Worm (Caenorhabditis elegans) whole organism, L1 larva: ENCODE data around the gene F35F10.14.

Experiments
- C04F5.9 ChIP-seq: sonication (generic microtip); optimal IDR thresholded peaks from 2 replicates; lab custom pipeline; 2016; ENCODE audit warnings: missing genetic modification characterization, missing compliant biosample characterization
- C16A3.4 ChIP-seq: fragments of 150-350 bp; optimal IDR thresholded peaks from 2 replicates; lab custom pipeline; 2014; ENCODE audit warnings: missing biosample characterization, missing genetic modification characterization
- C34B4.2 ChIP-seq: sonication (generic microtip); optimal IDR thresholded peaks from 2 replicates; lab custom pipeline; 2017; ENCODE audit warnings: mild to moderate bottlenecking, missing genetic modification characterization, missing compliant biosample characterization
- F16B12.6 ChIP-seq: fragments of 150-350 bp; optimal IDR thresholded peaks from 2 replicates; lab custom pipeline; 2014; ENCODE audit warnings: missing biosample characterization, missing genetic modification characterization
- ama-1 ChIP-seq: fragments of 150-350 bp; optimal IDR thresholded peaks from 2 replicates; lab custom pipeline; 2014
- blmp-1 ChIP-seq: fragments of 150-350 bp; optimal IDR thresholded peaks from 2 replicates; lab custom pipeline; 2014; ENCODE audit warnings: missing biosample characterization, missing genetic modification characterization
- ceh-63 ChIP-seq: fragments of 200-800 bp; sonication (Bioruptor generic); optimal IDR thresholded peaks from 2 replicates; lab custom pipeline; 2018; ENCODE audit warnings: mild to moderate bottlenecking, missing genetic modification characterization, missing compliant biosample characterization
- ceh-88 ChIP-seq: fragments of 200-800 bp; sonication (Bioruptor generic); IDR thresholded peaks from 2 replicates; pipeline ENCODE4 v1.3.6; 2022; ENCODE audit warnings: missing genetic modification characterization, missing compliant biosample characterization
- ceh-90 ChIP-seq: sonication (generic microtip); optimal IDR thresholded peaks from 2 replicates; lab custom pipeline; 2016; ENCODE audit warnings: missing genetic modification characterization, missing compliant biosample characterization
- ces-1 ChIP-seq: fragments of 150-350 bp; optimal IDR thresholded peaks from 2 replicates; lab custom pipeline; 2014; ENCODE audit warnings: missing biosample characterization, missing genetic modification reagents, missing genetic modification characterization
- dsc-1 ChIP-seq: sonication (generic microtip); optimal IDR thresholded peaks from 2 replicates; lab custom pipeline; 2016; ENCODE audit warnings: mild to moderate bottlenecking, missing genetic modification characterization, missing compliant biosample characterization
- efl-1 ChIP-seq, 4 experiments: fragments of 150-350 bp; optimal IDR thresholded peaks in 3 of 4; peaks in 1 of 4; 1 replicate in 1 of 4; 2 replicates in 3 of 4; lab custom pipeline; 2014; ENCODE audit warnings: missing biosample characterization in 2 of 4, missing genetic modification characterization in 2 of 4, missing genetic modification reagents in 2 of 4
- efl-3 ChIP-seq: fragments of 200-800 bp; sonication (Bioruptor generic); optimal IDR thresholded peaks from 2 replicates; lab custom pipeline; 2018; ENCODE audit warnings: mild to moderate bottlenecking, missing genetic modification characterization, missing compliant biosample characterization
- egl-13 ChIP-seq: sonication (generic microtip); optimal IDR thresholded peaks from 2 replicates; lab custom pipeline; 2016; ENCODE audit warnings: missing genotype, missing genetic modification reagents, missing genetic modification characterization, missing compliant biosample characterization
- egl-27 ChIP-seq, 2 experiments: fragments of 150-350 bp in 1 of 2; sonication (generic microtip); optimal IDR thresholded peaks; 3 replicates each; lab custom pipeline; 2017 to 2018; ENCODE audit warnings: missing biosample characterization in 2 of 2, missing genetic modification characterization in 2 of 2, missing genetic modification reagents in 2 of 2
- elt-2 ChIP-seq: sonication (generic microtip); optimal IDR thresholded peaks from 2 replicates; lab custom pipeline; 2016; ENCODE audit warnings: missing genetic modification characterization, mild to moderate bottlenecking, inconsistent platforms, missing compliant biosample characterization, missing genetic modification reagents
- ets-5 ChIP-seq: fragments of 200-800 bp; sonication (Bioruptor generic); IDR thresholded peaks from 2 replicates; pipeline ENCODE4 v1.3.6; 2022; ENCODE audit warnings: missing genetic modification characterization, missing compliant biosample characterization
- irx-1 ChIP-seq: sonication (generic microtip); optimal IDR thresholded peaks from 2 replicates; lab custom pipeline; 2016; ENCODE audit warnings: missing genetic modification characterization, missing compliant biosample characterization
- isw-1 ChIP-seq: fragments of 200-800 bp; sonication (Bioruptor generic); IDR thresholded peaks from 2 replicates; pipeline ENCODE4 v1.3.6; 2022; ENCODE audit warnings: missing genetic modification characterization, missing compliant biosample characterization
- lin-13 ChIP-seq: fragments of 150-350 bp; optimal IDR thresholded peaks from 2 replicates; lab custom pipeline; 2014; ENCODE audit warnings: missing biosample characterization, missing genetic modification reagents, missing genetic modification characterization
- lin-35 ChIP-seq, 2 experiments: fragments of 150-350 bp; optimal IDR thresholded peaks; 2 replicates each; lab custom pipeline; 2014; ENCODE audit warnings: missing biosample characterization in 2 of 2, missing genetic modification characterization in 2 of 2, missing genetic modification reagents in 2 of 2
- lir-3 ChIP-seq: sonication (generic microtip); optimal IDR thresholded peaks from 2 replicates; lab custom pipeline; 2016; ENCODE audit warnings: mild to moderate bottlenecking, missing genetic modification characterization, moderate library complexity, missing compliant biosample characterization; ENCODE audit not compliant: poor library complexity
- mdl-1 ChIP-seq, 2 experiments: fragments of 150-350 bp; optimal IDR thresholded peaks; 2 replicates each; lab custom pipeline; 2014 to 2017; ENCODE audit warnings: missing biosample characterization in 2 of 2, missing genetic modification characterization in 2 of 2, inconsistent platforms in 1 of 2
- mef-2 ChIP-seq: fragments of 150-350 bp; optimal IDR thresholded peaks from 2 replicates; lab custom pipeline; 2014; ENCODE audit warnings: missing biosample characterization, missing genetic modification characterization
- nhr-11 ChIP-seq: fragments of 150-350 bp; optimal IDR thresholded peaks from 2 replicates; lab custom pipeline; 2014; ENCODE audit warnings: missing biosample characterization, missing genetic modification characterization
- nhr-12 ChIP-seq: sonication (generic microtip); optimal IDR thresholded peaks from 2 replicates; lab custom pipeline; 2017; ENCODE audit warnings: missing biosample characterization, missing genetic modification characterization
- nhr-19 ChIP-seq: fragments of 200-800 bp; sonication (Bioruptor generic); conservative IDR thresholded peaks from 2 replicates; pipeline ENCODE4 v1.3.6; 2022; ENCODE audit warnings: missing genetic modification characterization, missing compliant biosample characterization
- nhr-20 ChIP-seq: sonication (generic microtip); optimal IDR thresholded peaks from 2 replicates; lab custom pipeline; 2016; ENCODE audit warnings: mild to moderate bottlenecking, missing genetic modification characterization, missing compliant biosample characterization
- nhr-237 ChIP-seq: fragments of 150-350 bp; optimal IDR thresholded peaks from 2 replicates; lab custom pipeline; 2014; ENCODE audit warnings: missing biosample characterization, missing genetic modification characterization
- nhr-47 ChIP-seq: sonication (generic microtip); optimal IDR thresholded peaks from 2 replicates; lab custom pipeline; 2016; ENCODE audit warnings: mild to moderate bottlenecking, missing genetic modification characterization, moderate library complexity, missing compliant biosample characterization
- nhr-71 ChIP-seq: sonication (generic microtip); optimal IDR thresholded peaks from 2 replicates; lab custom pipeline; 2016; ENCODE audit warnings: mild to moderate bottlenecking, missing genetic modification characterization, moderate library complexity, missing compliant biosample characterization
- nhr-77 ChIP-seq: fragments of 150-350 bp; optimal IDR thresholded peaks from 2 replicates; lab custom pipeline; 2014; ENCODE audit warnings: missing biosample characterization, missing genetic modification characterization
- nhr-84 ChIP-seq: sonication (generic microtip); optimal IDR thresholded peaks from 2 replicates; lab custom pipeline; 2017; ENCODE audit warnings: missing biosample characterization, missing genetic modification characterization
- pqm-1 ChIP-seq: sonication (generic microtip); optimal IDR thresholded peaks from 3 replicates; lab custom pipeline; 2017; ENCODE audit warnings: missing biosample characterization, missing genetic modification characterization
- rnt-1 ChIP-seq: sonication (generic microtip); optimal IDR thresholded peaks from 2 replicates; lab custom pipeline; 2016; ENCODE audit warnings: mild to moderate bottlenecking, missing genetic modification characterization, moderate library complexity, missing compliant biosample characterization
- snpc-4 ChIP-seq: fragments of 150-350 bp; optimal IDR thresholded peaks from 2 replicates; lab custom pipeline; 2014; ENCODE audit warnings: missing biosample characterization, missing genetic modification characterization
- snu-23 ChIP-seq: sonication (generic microtip); optimal IDR thresholded peaks from 2 replicates; lab custom pipeline; 2016; ENCODE audit warnings: missing genetic modification characterization, missing compliant biosample characterization
- sox-4 ChIP-seq: sonication (generic microtip); optimal IDR thresholded peaks from 2 replicates; lab custom pipeline; 2016; ENCODE audit warnings: missing genetic modification characterization, missing compliant biosample characterization
- sup-37 ChIP-seq: fragments of 200-800 bp; sonication (Bioruptor generic); optimal IDR thresholded peaks from 2 replicates; lab custom pipeline; 2018; ENCODE audit warnings: mild to moderate bottlenecking, missing genetic modification characterization, missing compliant biosample characterization
- tlp-1 ChIP-seq: fragments of 150-350 bp; optimal IDR thresholded peaks from 2 replicates; lab custom pipeline; 2014; ENCODE audit warnings: missing biosample characterization, missing genetic modification characterization
- unc-98 ChIP-seq: fragments of 200-800 bp; sonication (Bioruptor generic); IDR thresholded peaks from 2 replicates; pipeline ENCODE4 v1.3.6; 2022; ENCODE audit warnings: missing genetic modification characterization, missing compliant biosample characterization
- xbp-1 ChIP-seq: sonication (generic microtip); optimal IDR thresholded peaks from 2 replicates; lab custom pipeline; 2016; ENCODE audit warnings: missing genetic modification characterization, missing compliant biosample characterization
- zag-1 ChIP-seq: fragments of 150-350 bp; optimal IDR thresholded peaks from 2 replicates; lab custom pipeline; 2014; ENCODE audit warnings: missing biosample characterization, missing genetic modification characterization
- ztf-11 ChIP-seq, 2 experiments: sonication (generic microtip); optimal IDR thresholded peaks; 2 replicates each; lab custom pipeline; 2016 to 2017; ENCODE audit warnings: missing genetic modification characterization in 2 of 2, missing biosample characterization in 1 of 2, missing compliant biosample characterization in 1 of 2
- ztf-4 ChIP-seq: fragments of 150-350 bp; optimal IDR thresholded peaks from 2 replicates; lab custom pipeline; 2014; ENCODE audit warnings: missing biosample characterization, missing genetic modification characterization

The F35F10.14 gene

DNA sequence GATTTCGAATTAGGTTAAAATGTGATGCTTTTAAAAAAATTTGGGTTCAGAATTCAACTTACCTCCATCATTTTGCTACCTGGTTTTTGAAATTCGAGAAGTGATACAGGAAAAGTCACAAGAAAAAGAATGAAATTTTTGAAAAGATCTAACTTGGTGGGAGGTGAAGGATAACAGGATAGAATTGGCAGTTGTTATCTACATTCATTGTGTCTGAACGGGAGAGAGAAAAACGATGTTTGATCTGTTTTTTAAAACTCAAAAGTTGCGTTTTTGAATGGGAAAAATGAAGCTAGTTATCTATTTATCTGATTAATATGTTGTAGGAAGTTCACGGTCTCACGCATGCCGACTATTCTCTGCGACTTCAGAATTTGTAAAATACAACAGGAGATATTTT lies 32.6 kb downstream of the F35F10.14 start, which contains the start of gene F35F10.7:
Gene F35F10.7, minus strand, starts transcription at position 101 of the 400 bp plus-strand sequence.
- no peak for TF ChIP-seq snpc-4 (tag; lab: Kevin White, UChicago)
- no peak for TF ChIP-seq nhr-11
- no peak for TF ChIP-seq nhr-47
- no peak for TF ChIP-seq nhr-84
- TF ChIP-seq snu-23 (GFP tag; lab: Kevin White, UChicago): no peak
- TF ChIP-seq irx-1: no peak
- TF ChIP-seq isw-1 (GFP tag; lab: Robert Waterston, UW): no peak
- TF ChIP-seq nhr-77: no peak
- TF ChIP-seq ets-5 (GFP tag; lab: Robert Waterston, UW): no peak
- TF ChIP-seq C04F5.9 (tag; lab: Kevin White, UChicago): no peak
- no peak for TF ChIP-seq lin-13 (GFP tag; lab: Kevin White, UChicago)
- TF ChIP-seq nhr-12 (tag; lab: Kevin White, UChicago): no peak
- no peak for TF ChIP-seq C34B4.2 (tag; lab: Kevin White, UChicago)
- TF ChIP-seq ztf-11 (tag; optimal IDR thresholded peaks at IDR 0.05; lab: Kevin White, UChicago): no peak
- TF ChIP-seq, all 84 proteins: peak for 0

- TF ChIP-seq ztf-4 (no peak), nhr-20 (tag; lab: Kevin White, UChicago) (no peak), ceh-88 (GFP tag; lab: Robert Waterston, UW) (no peak)
- TF ChIP-seq, all 84 proteins: peak for 0
Measured at ce11 chrV:3284629-3285028, 35.3 kb downstream of the F35F10.14 start, which contains the start of gene F35F10.5. Gene F35F10.5 (plus strand): TSS chrV:3284929.

- no peak for TF ChIP-seq rnt-1
- no peak for TF ChIP-seq pqm-1 (tag; lab: Kevin White, UChicago)
- TF ChIP-seq ces-1 (GFP tag; lab: Kevin White, UChicago): no peak
- no peak for TF ChIP-seq F16B12.6
- TF ChIP-seq ceh-90 (tag; lab: Kevin White, UChicago): no peak
- TF ChIP-seq isw-1 (GFP tag; lab: Robert Waterston, UW): no peak
- TF ChIP-seq lin-35 (GFP tag; optimal IDR thresholded peaks at IDR 0.05; lab: Kevin White, UChicago): no peak
- TF ChIP-seq irx-1: no peak
- no peak for TF ChIP-seq mef-2 (tag; lab: Kevin White, UChicago)
- no peak for TF ChIP-seq unc-98 (GFP tag; lab: Robert Waterston, UW)
- no peak for TF ChIP-seq zag-1 (tag; lab: Kevin White, UChicago)
Measured at ce11 chrV:3282957-3283356, 36.9 kb downstream of the F35F10.14 start, which contains the start of gene str-64. Gene str-64 (plus strand): TSS chrV:3283257.

DNA sequence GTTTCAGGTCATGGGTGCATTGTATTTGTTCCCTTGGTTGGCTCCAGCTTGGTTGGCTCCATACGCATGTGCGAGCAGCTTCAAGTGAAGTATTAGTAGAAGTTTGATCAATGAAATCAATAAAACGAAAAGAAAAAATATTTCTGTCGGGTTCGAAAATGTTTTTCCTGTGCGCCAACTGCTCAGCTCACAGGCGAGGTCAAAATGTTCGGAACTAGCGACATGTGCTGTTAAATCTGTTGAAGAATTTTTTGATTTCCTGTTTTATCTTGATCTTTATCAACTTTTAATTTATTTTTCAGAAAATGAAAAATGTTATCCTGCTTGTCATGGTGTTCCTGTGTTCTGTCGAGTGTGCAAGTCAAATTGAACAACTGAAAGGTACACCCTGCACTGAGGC lies 38.4 kb downstream of the F35F10.14 start, which contains the start of gene T28A11.25:
Gene T28A11.25, plus strand, starts transcription at position 301 of the 400 bp plus-strand sequence.
- TF ChIP-seq C16A3.4 (no peak), sup-37 (GFP tag; lab: Kevin White, UChicago) (no peak), rnt-1 (peak; percentile 16), tlp-1 (no peak), xbp-1 (tag; lab: Kevin White, UChicago) (no peak)
- TF ChIP-seq, all 84 proteins: peak for 1

ce11 chrV:3280009-3280408 lies 39.9 kb downstream of the F35F10.14 start, which contains the start of gene T28A11.2:
Gene T28A11.2 (plus strand): TSS chrV:3280379.
- TF ChIP-seq ama-1 (lab: Kevin White, UChicago): no peak
- no peak for TF ChIP-seq sox-4 (tag; lab: Kevin White, UChicago)
- no peak for TF ChIP-seq snpc-4 (tag; lab: Kevin White, UChicago)
- TF ChIP-seq rnt-1: peak; percentile 44
- TF ChIP-seq nhr-19: peak; percentile 14; the same call in 1 of the 2 replicates
- TF ChIP-seq nhr-11: no peak
- no peak for TF ChIP-seq mdl-1 (tag; optimal IDR thresholded peaks at IDR 0.05; lab: Kevin White, UChicago)
- TF ChIP-seq blmp-1: no peak
- TF ChIP-seq ceh-63: no peak
- TF ChIP-seq egl-27 (tag; optimal IDR thresholded peaks at IDR 0.05; lab: Kevin White, UChicago): no peak
- no peak for TF ChIP-seq mef-2 (tag; lab: Kevin White, UChicago)
- TF ChIP-seq egl-13 (tag; lab: Kevin White, UChicago): no peak
- no peak for TF ChIP-seq nhr-237 (tag; lab: Kevin White, UChicago)
- no peak for TF ChIP-seq lir-3 (tag; lab: Kevin White, UChicago)
- no peak for TF ChIP-seq zag-1 (tag; lab: Kevin White, UChicago)
- TF ChIP-seq efl-1 (optimal IDR thresholded peaks at IDR 0.05; lab: Kevin White, UChicago): no peak
- TF ChIP-seq efl-1 (GFP tag; optimal IDR thresholded peaks at IDR 0.05 in 1 of 2; lab: Kevin White, UChicago): peak in 1 of 2 experiments; percentile 53
- no peak for TF ChIP-seq C16A3.4
- TF ChIP-seq dsc-1: no peak
- TF ChIP-seq elt-2 (tag; lab: Kevin White, UChicago): no peak
- no peak for TF ChIP-seq ztf-4
- no peak for TF ChIP-seq pqm-1 (tag; lab: Kevin White, UChicago)
- TF ChIP-seq ces-1 (GFP tag; lab: Kevin White, UChicago): no peak
- peak; percentile 56 for TF ChIP-seq nhr-71
- TF ChIP-seq efl-3 (GFP tag; lab: Kevin White, UChicago): no peak
